Worm (Caenorhabditis elegans) whole organism, late embryonic: ENCODE measurements around the gene F55G1.7.

ENCODE experiments used
- ceh-31 ChIP-seq: sonication (generic microtip); optimal IDR thresholded peaks from 2 replicates; lab custom pipeline; 2016; ENCODE audit warnings: missing genetic modification characterization, missing compliant biosample characterization
- ets-4 ChIP-seq: sonication (generic microtip); optimal IDR thresholded peaks from 2 replicates; lab custom pipeline; 2016; ENCODE audit warnings: missing genetic modification characterization, missing compliant biosample characterization
- sox-4 ChIP-seq: sonication (generic microtip); optimal IDR thresholded peaks from 2 replicates; lab custom pipeline; 2017; ENCODE audit warnings: mild to moderate bottlenecking, missing genetic modification characterization, inconsistent platforms, missing compliant biosample characterization

- TF ChIP-seq sox-4 (tag; lab: Kevin White, UChicago) (no peak), ceh-31 (tag; lab: Kevin White, UChicago) (no peak), ets-4 (tag; lab: Kevin White, UChicago) (no peak)
Observed at ce11 chrIV:7447556-7447955, 22.1 kb downstream of the F55G1.7 start, which contains the start of gene B0496.2.
